Fruit fly (Drosophila melanogaster) whole organism: ENCODE data around the gene Klp61F.

ENCODE experiments used
- CG8478 ChIP-seq: fragments of >200 bp; optimal IDR thresholded peaks from 2 replicates; lab custom pipeline; 2018; ENCODE audit warnings: inconsistent platforms
- Dll ChIP-seq: fragments of >200 bp; optimal IDR thresholded peaks from 2 replicates; lab custom pipeline; 2017
- pan ChIP-seq: fragments of >200 bp; optimal IDR thresholded peaks from 2 replicates; lab custom pipeline; 2017
- usp ChIP-seq: fragments of >200 bp; optimal IDR thresholded peaks from 2 replicates; lab custom pipeline; 2017; ENCODE audit warnings: missing biosample characterization, missing genetic modification characterization, mixed read lengths

DNA sequence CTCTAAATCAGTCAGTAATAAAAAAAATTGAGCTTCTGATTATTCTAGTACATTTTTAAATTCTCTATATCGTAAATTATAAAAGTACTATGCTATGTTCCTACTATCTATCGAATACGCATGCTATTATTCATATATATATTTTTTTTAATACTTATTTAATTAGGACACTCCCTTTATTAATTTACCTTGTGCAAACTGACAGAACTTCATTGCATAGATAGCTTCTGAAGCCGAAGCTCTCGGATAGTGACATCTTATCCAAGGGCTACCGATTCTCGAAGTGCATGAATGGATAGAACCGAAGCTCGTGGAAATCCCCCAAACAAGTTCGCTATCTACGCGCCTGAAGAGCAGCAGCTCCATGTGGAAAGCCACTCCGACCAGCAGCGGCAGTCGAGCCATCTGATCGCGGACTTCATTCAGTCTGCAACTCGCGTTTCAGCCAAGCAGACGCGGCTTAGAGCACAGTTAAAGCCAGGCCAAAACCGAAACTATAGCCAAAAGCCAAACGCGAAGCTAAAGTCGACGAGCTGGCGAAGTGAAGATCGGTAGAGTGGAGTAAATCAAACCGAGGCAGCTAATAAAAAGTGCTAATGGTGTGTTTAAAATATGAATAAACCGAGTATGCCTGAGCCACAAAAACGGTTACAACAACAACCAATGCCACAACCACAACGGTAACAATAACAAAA, 45.2 kb downstream of the Klp61F start, which contains the start of gene mwh:
- TF ChIP-seq pan (lab: Kevin White, UChicago) (no peak), CG8478 (lab: Kevin White, UChicago) (no peak), Dll (lab: Kevin White, UChicago) (no peak), usp (GFP tag; lab: Kevin White, UChicago) (no peak)
